Worm (Caenorhabditis elegans): ENCODE measurements around the gene C27D6.1.

- TF ChIP-seq hmbx-1 (tag; optimal IDR thresholded peaks at IDR 0.05) (no peak), ama-1 (optimal IDR thresholded peaks at IDR 0.05) (no peak), ceh-13 (GFP tag; optimal IDR thresholded peaks at IDR 0.05) (no peak), B0310.2 (tag; optimal IDR thresholded peaks at IDR 0.05) (no peak), tbx-11 (GFP tag; IDR thresholded peaks at IDR 0.05) (no peak), pes-1 (GFP tag; IDR thresholded peaks at IDR 0.05) (no peak), F13C5.2 (tag; optimal IDR thresholded peaks at IDR 0.05) (no peak)
Measured at ce11 chrII:5185955-5186539, 13.5 kb downstream of the C27D6.1 start.
